Worm (Caenorhabditis elegans) whole organism, dauer: ENCODE data around the gene T24C4.5.

Experiments
- unc-62 ChIP-seq: sonication (generic microtip); optimal IDR thresholded peaks from 2 replicates; lab custom pipeline; 2017; ENCODE audit warnings: missing biosample characterization, missing genetic modification reagents, missing genetic modification characterization

Gene T24C4.5

ce11 chrIII:879634-880033, at the start of gene T24C4.5, which contains the start of gene ucr-2.3:
T24C4.5 (minus strand) TSS chrIII:879734.
ucr-2.3 (plus strand) TSS chrIII:879860.
- TF ChIP-seq unc-62 (GFP tag; lab: Kevin White, UChicago), result no peak

ce11 chrIII:926216-926615, 46.7 kb upstream of the T24C4.5 start, which contains the start of gene pef-1:
pef-1 (minus strand) TSS chrIII:926316.
- TF ChIP-seq unc-62 (GFP tag; lab: Kevin White, UChicago), result no peak

- no peak for TF ChIP-seq unc-62 (GFP tag; lab: Kevin White, UChicago)
Measured at ce11 chrIII:919322-919721, 39.8 kb upstream of the T24C4.5 start, which contains the start of gene F23H11.7. F23H11.7 (minus strand) TSS chrIII:919422.

ce11 chrIII:916897-917296, 37.4 kb upstream of the T24C4.5 start, which contains the start of gene idpp-13:
idpp-13 (minus strand) TSS chrIII:916997.
- TF ChIP-seq unc-62 (GFP tag; lab: Kevin White, UChicago), result no peak

ce11 chrIII:910540-911311, 31.2 kb upstream of the T24C4.5 start, which contains the start of the genes F23H11.5 and bra-2:
F23H11.5 (minus strand) TSS chrIII:910590.
bra-2 (plus strand) TSS chrIII:911261.
- no peak for TF ChIP-seq unc-62 (GFP tag; lab: Kevin White, UChicago)

- no peak for TF ChIP-seq unc-62 (GFP tag; lab: Kevin White, UChicago)
Measured at ce11 chrIII:909540-909939, 30.0 kb upstream of the T24C4.5 start, which contains the start of gene crls-1. crls-1 (minus strand) TSS chrIII:909902.

ce11 chrIII:907990-908389, 28.5 kb upstream of the T24C4.5 start:
- no peak for TF ChIP-seq unc-62 (GFP tag; lab: Kevin White, UChicago)

ce11 chrIII:907311-907710, 27.8 kb upstream of the T24C4.5 start, which contains the start of gene F23H11.4:
F23H11.4 (minus strand) TSS chrIII:907539.
- TF ChIP-seq unc-62 (GFP tag; lab: Kevin White, UChicago), result no peak

- no peak for TF ChIP-seq unc-62 (GFP tag; lab: Kevin White, UChicago)
Measured at ce11 chrIII:901600-902250, 22.2 kb upstream of the T24C4.5 start.

ce11 chrIII:901148-901547, 21.6 kb upstream of the T24C4.5 start, which contains the start of gene sucl-2:
sucl-2 (minus strand) TSS chrIII:901412.
- TF ChIP-seq unc-62 (GFP tag; lab: Kevin White, UChicago), result no peak

- TF ChIP-seq unc-62 (GFP tag; lab: Kevin White, UChicago), result no peak
Measured at ce11 chrIII:900134-900533, 20.6 kb upstream of the T24C4.5 start.

- TF ChIP-seq unc-62 (GFP tag; lab: Kevin White, UChicago), result no peak
Measured at ce11 chrIII:896904-897303, 17.4 kb upstream of the T24C4.5 start.

- no peak for TF ChIP-seq unc-62 (GFP tag; lab: Kevin White, UChicago)
Measured at ce11 chrIII:895525-895924, 16.0 kb upstream of the T24C4.5 start, which contains the start of the genes ztf-18 and F23H11.2. ztf-18 (minus strand) TSS chrIII:895712. F23H11.2 (plus strand) TSS chrIII:895747.

- no peak for TF ChIP-seq unc-62 (GFP tag; lab: Kevin White, UChicago)
Measured at ce11 chrIII:891014-891413, 11.5 kb upstream of the T24C4.5 start, which contains the start of gene T24C4.10. T24C4.10 (minus strand) TSS chrIII:891243.

- no peak for TF ChIP-seq unc-62 (GFP tag; lab: Kevin White, UChicago)
Measured at ce11 chrIII:888983-889549, 9.5 kb upstream of the T24C4.5 start.
